Worm (Caenorhabditis elegans) whole organism, young adult: ENCODE data around the gene acs-18.

Experiments used
- D2030.7 ChIP-seq: fragments of 200-800 bp; sonication (Bioruptor generic); IDR thresholded peaks from 2 replicates; pipeline ENCODE4 v1.3.6; 2022; ENCODE audit warnings: missing genetic modification reagents, missing genetic modification characterization, missing compliant biosample characterization
- K12H6.12 ChIP-seq: fragments of 200-800 bp; sonication (Bioruptor generic); optimal IDR thresholded peaks from 2 replicates; lab custom pipeline; 2018; ENCODE audit warnings: mild to moderate bottlenecking, missing genetic modification characterization, missing compliant biosample characterization
- aptf-2 ChIP-seq: fragments of 200-800 bp; sonication (Bioruptor generic); conservative IDR thresholded peaks from 2 replicates; pipeline ENCODE4 v1.3.6; 2022; ENCODE audit warnings: missing genetic modification reagents, missing genetic modification characterization, missing compliant biosample characterization
- chd-7 ChIP-seq: sonication (generic microtip); optimal IDR thresholded peaks from 2 replicates; lab custom pipeline; 2016; ENCODE audit warnings: mild to moderate bottlenecking, missing genetic modification characterization, moderate library complexity, missing compliant biosample characterization
- egrh-3 ChIP-seq: fragments of 200-800 bp; sonication (Bioruptor generic); IDR thresholded peaks from 2 replicates; pipeline ENCODE4 v1.3.6; 2022; ENCODE audit warnings: missing genetic modification reagents, missing genetic modification characterization, missing compliant biosample characterization
- gei-17 ChIP-seq: fragments of 200-800 bp; sonication (Bioruptor generic); optimal IDR thresholded peaks from 2 replicates; lab custom pipeline; 2018; ENCODE audit warnings: mild to moderate bottlenecking, missing genetic modification characterization, missing compliant biosample characterization
- nhr-120 ChIP-seq: fragments of 200-800 bp; sonication (Bioruptor generic); IDR thresholded peaks from 2 replicates; pipeline ENCODE4 v1.3.6; 2022; ENCODE audit warnings: missing genetic modification characterization, missing compliant biosample characterization
- nhr-90 ChIP-seq: sonication (generic microtip); optimal IDR thresholded peaks from 2 replicates; lab custom pipeline; 2016; ENCODE audit warnings: missing genotype, mild to moderate bottlenecking, missing genetic modification characterization, missing compliant biosample characterization
- pha-4 ChIP-seq: fragments of 150-350 bp; sonication (generic microtip); optimal IDR thresholded peaks from 2 replicates; lab custom pipeline; 2014; ENCODE audit warnings: missing biosample characterization, missing genetic modification reagents, missing genetic modification characterization
- repo-1 ChIP-seq: sonication (generic microtip); optimal IDR thresholded peaks from 2 replicates; lab custom pipeline; 2017; ENCODE audit warnings: mild to moderate bottlenecking, missing genetic modification characterization, missing compliant biosample characterization
- tlf-1 ChIP-seq: fragments of 200-800 bp; sonication (Bioruptor generic); optimal IDR thresholded peaks from 2 replicates; lab custom pipeline; 2018; ENCODE audit warnings: mild to moderate bottlenecking, missing genetic modification characterization, missing compliant biosample characterization
- unc-130 ChIP-seq: sonication (generic microtip); optimal IDR thresholded peaks from 2 replicates; lab custom pipeline; 2016; ENCODE audit warnings: missing genetic modification reagents, missing genetic modification characterization, missing compliant biosample characterization

DNA sequence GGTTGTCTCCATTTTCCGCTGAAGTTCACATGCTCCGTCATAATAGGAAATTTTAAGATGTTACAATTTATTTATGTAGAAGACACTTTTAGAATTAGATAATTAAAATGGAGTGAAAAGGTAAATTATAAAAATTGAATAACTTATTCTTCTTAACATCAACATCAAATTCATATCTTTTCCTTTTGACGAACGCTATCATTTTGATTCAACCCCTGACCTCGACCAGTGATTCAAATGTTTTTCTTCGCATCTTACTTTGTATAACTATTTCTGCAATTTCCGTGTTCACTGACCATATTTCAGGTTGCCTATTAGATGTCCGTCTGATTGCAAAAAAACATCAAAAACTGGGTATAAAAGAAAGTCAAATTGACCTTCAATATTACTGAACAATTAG, 36.5 kb downstream of the acs-18 start, which contains the start of gene Y43C5A.7:
- TF ChIP-seq aptf-2 (GFP tag; lab: Robert Waterston, UW) (no peak), repo-1 (tag; lab: Kevin White, UChicago) (no peak), D2030.7 (no peak), gei-17 (no peak), tlf-1 (no peak), pha-4 (tag; lab: Kevin White, UChicago) (no peak), chd-7 (tag; lab: Kevin White, UChicago) (no peak), unc-130 (GFP tag; lab: Kevin White, UChicago) (no peak), nhr-90 (no peak), egrh-3 (GFP tag; lab: Robert Waterston, UW) (no peak), K12H6.12 (tag; lab: Kevin White, UChicago) (no peak), nhr-120 (GFP tag; lab: Robert Waterston, UW) (no peak)
